Fruit fly (Drosophila melanogaster): ENCODE measurements around the gene CG4213.

dm6 chr2L:390509-390908, 11.5 kb downstream of the CG4213 start:
- no peak for TF ChIP-seq pan (optimal IDR thresholded peaks at IDR 0.05)
- no peak for TF ChIP-seq Dll (optimal IDR thresholded peaks at IDR 0.05)
- no peak for TF ChIP-seq EcR (GFP tag; optimal IDR thresholded peaks at IDR 0.05)
- no peak for TF ChIP-seq CG8478 (optimal IDR thresholded peaks at IDR 0.05)
- TF ChIP-seq psq (optimal IDR thresholded peaks at IDR 0.05) = no peak
